Worm (Caenorhabditis elegans) whole organism, L1 larva: Measurements from ENCODE around the gene srv-5.

ENCODE experiments used
- C34B4.2 ChIP-seq: sonication (generic microtip); optimal IDR thresholded peaks from 2 replicates; lab custom pipeline; 2017; ENCODE audit warnings: mild to moderate bottlenecking, missing genetic modification characterization, missing compliant biosample characterization
- F16B12.6 ChIP-seq: fragments of 150-350 bp; optimal IDR thresholded peaks from 2 replicates; lab custom pipeline; 2014; ENCODE audit warnings: missing biosample characterization, missing genetic modification characterization
- alr-1 ChIP-seq: fragments of 200-800 bp; sonication (Bioruptor generic); optimal IDR thresholded peaks from 2 replicates; lab custom pipeline; 2018; ENCODE audit warnings: borderline replicate concordance, mild to moderate bottlenecking, missing genetic modification characterization, missing compliant biosample characterization
- aly-2 ChIP-seq: fragments of 150-350 bp; optimal IDR thresholded peaks from 2 replicates; lab custom pipeline; 2014; ENCODE audit warnings: missing biosample characterization, missing genetic modification characterization
- ama-1 ChIP-seq: fragments of 150-350 bp; optimal IDR thresholded peaks from 2 replicates; lab custom pipeline; 2014
- ceh-8 ChIP-seq: fragments of 200-800 bp; sonication (Bioruptor generic); optimal IDR thresholded peaks from 2 replicates; lab custom pipeline; 2018; ENCODE audit warnings: mild to moderate bottlenecking, missing genetic modification characterization, moderate library complexity, missing compliant biosample characterization
- ceh-82 ChIP-seq, 3 experiments: fragments of 150-350 bp in 1 of 3; sonication (generic microtip) in 2 of 3; optimal IDR thresholded peaks; 2 replicates each; lab custom pipeline; 2014 to 2017; ENCODE audit warnings: missing biosample characterization in 3 of 3, missing genetic modification characterization in 3 of 3
- ceh-90 ChIP-seq: sonication (generic microtip); optimal IDR thresholded peaks from 2 replicates; lab custom pipeline; 2016; ENCODE audit warnings: missing genetic modification characterization, missing compliant biosample characterization
- ces-1 ChIP-seq: fragments of 150-350 bp; optimal IDR thresholded peaks from 2 replicates; lab custom pipeline; 2014; ENCODE audit warnings: missing biosample characterization, missing genetic modification reagents, missing genetic modification characterization
- egl-13 ChIP-seq: sonication (generic microtip); optimal IDR thresholded peaks from 2 replicates; lab custom pipeline; 2016; ENCODE audit warnings: missing genotype, missing genetic modification reagents, missing genetic modification characterization, missing compliant biosample characterization
- egl-27 ChIP-seq, 2 experiments: fragments of 150-350 bp in 1 of 2; sonication (generic microtip); optimal IDR thresholded peaks; 3 replicates each; lab custom pipeline; 2017 to 2018; ENCODE audit warnings: missing biosample characterization in 2 of 2, missing genetic modification characterization in 2 of 2, missing genetic modification reagents in 2 of 2
- ets-5 ChIP-seq: fragments of 200-800 bp; sonication (Bioruptor generic); IDR thresholded peaks from 2 replicates; pipeline ENCODE4 v1.3.6; 2022; ENCODE audit warnings: missing genetic modification characterization, missing compliant biosample characterization
- fkh-10 ChIP-seq: sonication (generic microtip); optimal IDR thresholded peaks from 2 replicates; lab custom pipeline; 2017; ENCODE audit warnings: missing biosample characterization, missing genetic modification reagents, missing genetic modification characterization
- fkh-4 ChIP-seq: sonication (generic microtip); optimal IDR thresholded peaks from 2 replicates; lab custom pipeline; 2016; ENCODE audit warnings: missing compliant biosample characterization, missing genetic modification characterization, borderline replicate concordance
- fos-1 ChIP-seq: fragments of 150-350 bp; optimal IDR thresholded peaks from 2 replicates; lab custom pipeline; 2014; ENCODE audit warnings: missing biosample characterization, missing genetic modification characterization
- grh-1 ChIP-seq: fragments of 200-800 bp; sonication (Bioruptor generic); IDR thresholded peaks from 2 replicates; pipeline ENCODE4 v1.3.6; 2022; ENCODE audit warnings: missing genetic modification reagents, missing genetic modification characterization, missing compliant biosample characterization
- hlh-4 ChIP-seq: sonication (generic microtip); optimal IDR thresholded peaks from 2 replicates; lab custom pipeline; 2016; ENCODE audit warnings: mild to moderate bottlenecking, missing genetic modification characterization, missing compliant biosample characterization
- hpl-2 ChIP-seq: fragments of 150-350 bp; optimal IDR thresholded peaks from 2 replicates; lab custom pipeline; 2014; ENCODE audit warnings: missing biosample characterization, missing genetic modification reagents, missing genetic modification characterization
- irx-1 ChIP-seq: sonication (generic microtip); optimal IDR thresholded peaks from 2 replicates; lab custom pipeline; 2016; ENCODE audit warnings: missing genetic modification characterization, missing compliant biosample characterization
- lin-14 ChIP-seq: fragments of 200-800 bp; sonication (Bioruptor generic); optimal IDR thresholded peaks from 2 replicates; lab custom pipeline; 2018; ENCODE audit warnings: mild to moderate bottlenecking, missing genetic modification characterization, moderate library complexity, missing compliant biosample characterization
- lin-15B ChIP-seq: fragments of 150-350 bp; sonication (generic microtip); optimal IDR thresholded peaks from 3 replicates; lab custom pipeline; 2014; ENCODE audit warnings: missing biosample characterization, missing genetic modification characterization
- lin-35 ChIP-seq, 2 experiments: fragments of 150-350 bp; optimal IDR thresholded peaks; 2 replicates each; lab custom pipeline; 2014; ENCODE audit warnings: missing biosample characterization in 2 of 2, missing genetic modification characterization in 2 of 2, missing genetic modification reagents in 2 of 2
- lin-39 ChIP-seq: fragments of 150-350 bp; optimal IDR thresholded peaks from 2 replicates; lab custom pipeline; 2014; ENCODE audit warnings: missing biosample characterization, missing genetic modification reagents, missing genetic modification characterization
- lir-3 ChIP-seq: sonication (generic microtip); optimal IDR thresholded peaks from 2 replicates; lab custom pipeline; 2016; ENCODE audit warnings: mild to moderate bottlenecking, missing genetic modification characterization, moderate library complexity, missing compliant biosample characterization; ENCODE audit not compliant: poor library complexity
- mab-9 ChIP-seq: fragments of 200-800 bp; sonication (Bioruptor generic); IDR thresholded peaks from 2 replicates; pipeline ENCODE4 v1.3.6; 2022; ENCODE audit warnings: missing genetic modification reagents, missing genetic modification characterization, missing compliant biosample characterization
- nhr-11 ChIP-seq: fragments of 150-350 bp; optimal IDR thresholded peaks from 2 replicates; lab custom pipeline; 2014; ENCODE audit warnings: missing biosample characterization, missing genetic modification characterization
- nhr-12 ChIP-seq: sonication (generic microtip); optimal IDR thresholded peaks from 2 replicates; lab custom pipeline; 2017; ENCODE audit warnings: missing biosample characterization, missing genetic modification characterization
- nhr-19 ChIP-seq: fragments of 200-800 bp; sonication (Bioruptor generic); conservative IDR thresholded peaks from 2 replicates; pipeline ENCODE4 v1.3.6; 2022; ENCODE audit warnings: missing genetic modification characterization, missing compliant biosample characterization
- nhr-237 ChIP-seq: fragments of 150-350 bp; optimal IDR thresholded peaks from 2 replicates; lab custom pipeline; 2014; ENCODE audit warnings: missing biosample characterization, missing genetic modification characterization
- nhr-28 ChIP-seq: fragments of 150-350 bp; optimal IDR thresholded peaks from 2 replicates; lab custom pipeline; 2014; ENCODE audit warnings: missing biosample characterization, missing genetic modification characterization
- nhr-47 ChIP-seq: sonication (generic microtip); optimal IDR thresholded peaks from 2 replicates; lab custom pipeline; 2016; ENCODE audit warnings: mild to moderate bottlenecking, missing genetic modification characterization, moderate library complexity, missing compliant biosample characterization
- nhr-77 ChIP-seq: fragments of 150-350 bp; optimal IDR thresholded peaks from 2 replicates; lab custom pipeline; 2014; ENCODE audit warnings: missing biosample characterization, missing genetic modification characterization
- nhr-84 ChIP-seq: sonication (generic microtip); optimal IDR thresholded peaks from 2 replicates; lab custom pipeline; 2017; ENCODE audit warnings: missing biosample characterization, missing genetic modification characterization
- nhr-85 ChIP-seq: sonication (generic microtip); peaks from one replicate; lab custom pipeline; 2016; ENCODE audit warnings: missing genetic modification characterization, inconsistent platforms, missing compliant biosample characterization
- nhr-90 ChIP-seq: sonication (generic microtip); optimal IDR thresholded peaks from 2 replicates; lab custom pipeline; 2016; ENCODE audit warnings: mild to moderate bottlenecking, missing genetic modification characterization, missing compliant biosample characterization; ENCODE audit not compliant: poor library complexity
- pax-3 ChIP-seq: fragments of 200-800 bp; sonication (Bioruptor generic); optimal IDR thresholded peaks from 2 replicates; lab custom pipeline; 2018; ENCODE audit warnings: mild to moderate bottlenecking, missing genetic modification characterization, moderate library complexity, missing compliant biosample characterization
- rnt-1 ChIP-seq: sonication (generic microtip); optimal IDR thresholded peaks from 2 replicates; lab custom pipeline; 2016; ENCODE audit warnings: mild to moderate bottlenecking, missing genetic modification characterization, moderate library complexity, missing compliant biosample characterization
- snu-23 ChIP-seq: sonication (generic microtip); optimal IDR thresholded peaks from 2 replicates; lab custom pipeline; 2016; ENCODE audit warnings: missing genetic modification characterization, missing compliant biosample characterization
- sptf-1 ChIP-seq: fragments of 150-350 bp; optimal IDR thresholded peaks from 2 replicates; lab custom pipeline; 2014; ENCODE audit warnings: missing biosample characterization, missing genetic modification characterization
- sup-37 ChIP-seq: fragments of 200-800 bp; sonication (Bioruptor generic); optimal IDR thresholded peaks from 2 replicates; lab custom pipeline; 2018; ENCODE audit warnings: mild to moderate bottlenecking, missing genetic modification characterization, missing compliant biosample characterization
- swsn-7 ChIP-seq: sonication (generic microtip); optimal IDR thresholded peaks from 2 replicates; lab custom pipeline; 2016; ENCODE audit warnings: missing genetic modification characterization, missing compliant biosample characterization
- tbx-2 ChIP-seq: sonication (generic microtip); optimal IDR thresholded peaks from 2 replicates; lab custom pipeline; 2016; ENCODE audit warnings: missing genetic modification characterization, missing compliant biosample characterization
- tlp-1 ChIP-seq: fragments of 150-350 bp; optimal IDR thresholded peaks from 2 replicates; lab custom pipeline; 2014; ENCODE audit warnings: missing biosample characterization, missing genetic modification characterization
- unc-30 ChIP-seq: sonication (generic microtip); optimal IDR thresholded peaks from 2 replicates; lab custom pipeline; 2017; ENCODE audit warnings: missing biosample characterization, missing genetic modification characterization
- unc-62 ChIP-seq: fragments of 150-350 bp; optimal IDR thresholded peaks from 2 replicates; lab custom pipeline; 2014; ENCODE audit warnings: missing biosample characterization, missing genetic modification reagents, missing genetic modification characterization
- vab-15 ChIP-seq: sonication (generic microtip); optimal IDR thresholded peaks from 2 replicates; lab custom pipeline; 2017; ENCODE audit warnings: missing genotype, mild to moderate bottlenecking, missing genetic modification characterization, missing compliant biosample characterization
- xbp-1 ChIP-seq: sonication (generic microtip); optimal IDR thresholded peaks from 2 replicates; lab custom pipeline; 2016; ENCODE audit warnings: missing genetic modification characterization, missing compliant biosample characterization
- ztf-11 ChIP-seq, 2 experiments: sonication (generic microtip); optimal IDR thresholded peaks; 2 replicates each; lab custom pipeline; 2016 to 2017; ENCODE audit warnings: missing genetic modification characterization in 2 of 2, missing biosample characterization in 1 of 2, missing compliant biosample characterization in 1 of 2
- ztf-4 ChIP-seq: fragments of 150-350 bp; optimal IDR thresholded peaks from 2 replicates; lab custom pipeline; 2014; ENCODE audit warnings: missing biosample characterization, missing genetic modification characterization

srv-5 gene

ce11 chrX:4260297-4260696 lies 8.2 kb downstream of the srv-5 start, which contains the start of gene C52B9.4 (continued):
- no peak for TF ChIP-seq lir-3 (tag; lab: Kevin White, UChicago)
- TF ChIP-seq nhr-77: no peak
- TF ChIP-seq fkh-10: no peak
- TF ChIP-seq nhr-19 (GFP tag; lab: Robert Waterston, UW): peak; percentile 56
- no peak for TF ChIP-seq hlh-4 (tag; lab: Kevin White, UChicago)
- peak in 2 of 3 experiments; percentile 14 to 35 for TF ChIP-seq ceh-82 (tag; optimal IDR thresholded peaks at IDR 0.05; lab: Kevin White, UChicago)
- no peak for TF ChIP-seq fkh-4
- no peak for TF ChIP-seq ztf-4
- TF ChIP-seq vab-15 (tag; lab: Kevin White, UChicago): no peak
- TF ChIP-seq lin-14: peak; percentile 67
- TF ChIP-seq grh-1 (GFP tag; lab: Robert Waterston, UW): no peak
- peak; percentile 91 for TF ChIP-seq F16B12.6 (tag; lab: Kevin White, UChicago)
- TF ChIP-seq, all 84 proteins: peak for 30

ce11 chrX:4263820-4264219 lies 11.7 kb downstream of the srv-5 start:
- TF ChIP-seq sptf-1: no peak
- TF ChIP-seq irx-1: no peak
- no peak for TF ChIP-seq ceh-90 (tag; lab: Kevin White, UChicago)
- TF ChIP-seq nhr-28 (tag; lab: Kevin White, UChicago): no peak
- no peak for TF ChIP-seq ama-1 (lab: Kevin White, UChicago)
- no peak for TF ChIP-seq ceh-8 (GFP tag; lab: Kevin White, UChicago)
- TF ChIP-seq nhr-85 (tag; lab: Kevin White, UChicago): no peak
- TF ChIP-seq hpl-2 (GFP tag; lab: Kevin White, UChicago): no peak
- TF ChIP-seq lin-15B (tag; lab: Kevin White, UChicago): no peak
- no peak for TF ChIP-seq swsn-7 (tag; lab: Kevin White, UChicago)
- TF ChIP-seq grh-1 (GFP tag; lab: Robert Waterston, UW): no peak
- TF ChIP-seq sup-37 (GFP tag; lab: Kevin White, UChicago): no peak
- TF ChIP-seq egl-13: no peak
- TF ChIP-seq ceh-82 (tag; optimal IDR thresholded peaks at IDR 0.05; lab: Kevin White, UChicago): no peak
- no peak for TF ChIP-seq fkh-10
- TF ChIP-seq tbx-2 (tag; lab: Kevin White, UChicago): no peak
- TF ChIP-seq lin-39 (tag; lab: Kevin White, UChicago): no peak
- TF ChIP-seq alr-1 (tag; lab: Kevin White, UChicago): no peak
- TF ChIP-seq C34B4.2: no peak

- TF ChIP-seq nhr-28 (tag; lab: Kevin White, UChicago): no peak
- no peak for TF ChIP-seq nhr-237 (tag; lab: Kevin White, UChicago)
- no peak for TF ChIP-seq nhr-12 (tag; lab: Kevin White, UChicago)
- TF ChIP-seq rnt-1 (tag; lab: Kevin White, UChicago): peak; percentile 66
- no peak for TF ChIP-seq vab-15 (tag; lab: Kevin White, UChicago)
- no peak for TF ChIP-seq mab-9 (GFP tag; lab: Robert Waterston, UW)
- no peak for TF ChIP-seq ces-1 (GFP tag; lab: Kevin White, UChicago)
- no peak for TF ChIP-seq unc-62
- no peak for TF ChIP-seq ets-5 (GFP tag; lab: Robert Waterston, UW)
- TF ChIP-seq tlp-1: no peak
- no peak for TF ChIP-seq pax-3 (tag; lab: Kevin White, UChicago)
- no peak for TF ChIP-seq nhr-77
- peak; percentile 58 for TF ChIP-seq nhr-47 (tag; lab: Kevin White, UChicago)
- peak; percentile 27 to 58 for TF ChIP-seq lin-35 (GFP tag; optimal IDR thresholded peaks at IDR 0.05; lab: Kevin White, UChicago)
- peak in 1 of 2 experiments; percentile 37 for TF ChIP-seq ztf-11 (tag; optimal IDR thresholded peaks at IDR 0.05; lab: Kevin White, UChicago)
- TF ChIP-seq nhr-84 (tag; lab: Kevin White, UChicago): no peak
- TF ChIP-seq lin-15B (tag; lab: Kevin White, UChicago): no peak
- no peak for TF ChIP-seq C34B4.2
- no peak for TF ChIP-seq nhr-11 (tag; lab: Kevin White, UChicago)
- TF ChIP-seq lin-39 (tag; lab: Kevin White, UChicago): no peak
- TF ChIP-seq unc-30 (tag; lab: Kevin White, UChicago): no peak
- no peak for TF ChIP-seq hpl-2 (GFP tag; lab: Kevin White, UChicago)
- TF ChIP-seq egl-27 (tag; optimal IDR thresholded peaks at IDR 0.05; lab: Kevin White, UChicago): no peak
- no peak for TF ChIP-seq fos-1 (tag; lab: Kevin White, UChicago)
- no peak for TF ChIP-seq aly-2
- peak; percentile 37 for TF ChIP-seq xbp-1 (tag; lab: Kevin White, UChicago)
- TF ChIP-seq snu-23 (GFP tag; lab: Kevin White, UChicago): peak; percentile 69
- TF ChIP-seq nhr-90 (tag; lab: Kevin White, UChicago): peak; percentile 11
- no peak for TF ChIP-seq sup-37 (GFP tag; lab: Kevin White, UChicago)
- no peak for TF ChIP-seq ama-1 (lab: Kevin White, UChicago)
Observed at ce11 chrX:4265283-4265907, 13.2 kb downstream of the srv-5 start, which contains the start of gene coel-1. Gene coel-1, plus strand, starts transcription at chrX:4265663.
